Fruit fly (Drosophila melanogaster) whole organism, embryonic: ENCODE data around the gene BORCS5.
A peak's percentile ranks its signal among the peaks of the same experiment; 100 is the strongest.

Experiments
- Antp ChIP-seq: fragments of 200-800 bp; sonication (Bioruptor generic); optimal IDR thresholded peaks from 3 replicates; lab custom pipeline; 2016; ENCODE audit warnings: missing biosample characterization, missing genetic modification characterization
- Awh ChIP-seq: fragments of 200-800 bp; sonication (Bioruptor generic); IDR thresholded peaks from 2 replicates; pipeline ENCODE4, ENCODE4 v1.3.6; 2022; ENCODE audit warnings: missing biosample characterization, missing genetic modification characterization
- BEAF-32 ChIP-seq: fragments of 200-800 bp; sonication (Bioruptor generic); optimal IDR thresholded peaks from 3 replicates; lab custom pipeline; 2017; ENCODE audit warnings: missing biosample characterization, missing genetic modification characterization, mild to moderate bottlenecking, moderate library complexity, missing genetic modification reagents
- CG10267 ChIP-seq: fragments of 200-800 bp; sonication (Bioruptor generic); optimal IDR thresholded peaks from 2 replicates; lab custom pipeline; 2018; ENCODE audit warnings: missing biosample characterization, mild to moderate bottlenecking, missing genetic modification characterization, moderate library complexity
- CG12391 ChIP-seq: fragments of 200-800 bp; sonication (Bioruptor generic); optimal IDR thresholded peaks from 3 replicates; lab custom pipeline; 2018; ENCODE audit warnings: missing biosample characterization, mild to moderate bottlenecking, missing genetic modification characterization, moderate library complexity
- CG13424 ChIP-seq: fragments of 200-800 bp; sonication (Bioruptor generic); optimal IDR thresholded peaks from 2 replicates; lab custom pipeline; 2019; ENCODE audit warnings: missing biosample characterization, mild to moderate bottlenecking, missing genetic modification characterization, moderate library complexity
- CG13894 ChIP-seq: fragments of 200-800 bp; sonication (Bioruptor generic); optimal IDR thresholded peaks from 3 replicates; lab custom pipeline; 2018; ENCODE audit warnings: missing biosample characterization, mild to moderate bottlenecking, missing genetic modification characterization, moderate library complexity
- CG14860 ChIP-seq: fragments of 200-800 bp; sonication (Bioruptor generic); IDR thresholded peaks from 3 replicates; pipeline ENCODE4 v1.3.6; 2022; ENCODE audit warnings: missing biosample characterization, missing genetic modification characterization; ENCODE audit not compliant: partially characterized antibody
- CG17186 ChIP-seq: fragments of 200-800 bp; sonication (Bioruptor generic); optimal IDR thresholded peaks from 3 replicates; lab custom pipeline; 2017; ENCODE audit warnings: missing biosample characterization, missing genetic modification reagents, missing genetic modification characterization
- CG17359 ChIP-seq: fragments of 200-800 bp; sonication (Bioruptor generic); optimal IDR thresholded peaks from 3 replicates; lab custom pipeline; 2018; ENCODE audit warnings: missing biosample characterization, mild to moderate bottlenecking, missing genetic modification characterization, moderate library complexity
- CG1832 ChIP-seq: fragments of 200-800 bp; sonication (Bioruptor generic); optimal IDR thresholded peaks from 2 replicates; lab custom pipeline; 2017; ENCODE audit warnings: missing biosample characterization, mild to moderate bottlenecking, missing genetic modification characterization, inconsistent platforms
- CG2120 ChIP-seq: fragments of 200-800 bp; sonication (Bioruptor generic); optimal IDR thresholded peaks from 3 replicates; lab custom pipeline; 2016; ENCODE audit warnings: missing biosample characterization, missing genetic modification characterization
- CG2678 ChIP-seq: fragments of 200-800 bp; sonication (Bioruptor generic); optimal IDR thresholded peaks from 3 replicates; lab custom pipeline; 2019; ENCODE audit warnings: missing biosample characterization, mild to moderate bottlenecking, missing genetic modification characterization, moderate library complexity
- CG2712 ChIP-seq: fragments of 200-800 bp; optimal IDR thresholded peaks from 3 replicates; lab custom pipeline; 2019; ENCODE audit warnings: missing biosample characterization, mild to moderate bottlenecking, missing genetic modification characterization, moderate library complexity
- CG32532 ChIP-seq: fragments of 200-800 bp; sonication (Bioruptor generic); IDR thresholded peaks from 2 replicates; pipeline ENCODE4 v1.3.6; 2022; ENCODE audit warnings: missing biosample characterization, missing genetic modification characterization
- CG6654 ChIP-seq: fragments of 200-800 bp; sonication (Bioruptor generic); optimal IDR thresholded peaks from 2 replicates; lab custom pipeline; 2017; ENCODE audit warnings: missing biosample characterization, mild to moderate bottlenecking, missing genetic modification characterization
- CG7963 ChIP-seq: fragments of 200-800 bp; sonication (Bioruptor generic); IDR thresholded peaks from 3 replicates; pipeline ENCODE4 v1.3.6; 2022; ENCODE audit warnings: missing biosample characterization, missing genetic modification characterization; ENCODE audit not compliant: partially characterized antibody
- D19B ChIP-seq: fragments of 200-800 bp; sonication (Bioruptor generic); optimal IDR thresholded peaks from 2 replicates; lab custom pipeline; 2017; ENCODE audit warnings: missing biosample characterization, mild to moderate bottlenecking, missing genetic modification characterization
- Doc2 ChIP-seq: fragments of 200-800 bp; sonication (Bioruptor generic); IDR thresholded peaks from 2 replicates; pipeline ENCODE4 v1.3.6; 2022; ENCODE audit warnings: missing biosample characterization, missing genetic modification characterization
- Eip74EF ChIP-seq, 2 experiments: fragments of 200-800 bp in 1 of 2; fragments of >200 bp in 1 of 2; sonication (Bioruptor generic) in 1 of 2; optimal IDR thresholded peaks; 2 replicates each; lab custom pipeline; 2017 to 2019; ENCODE audit warnings: missing biosample characterization in 2 of 2, missing genetic modification characterization in 2 of 2, mild to moderate bottlenecking in 1 of 2, moderate library complexity in 1 of 2
- HmgD ChIP-seq: fragments of 200-800 bp; sonication (Bioruptor generic); optimal IDR thresholded peaks from 3 replicates; lab custom pipeline; 2016; ENCODE audit warnings: missing biosample characterization, missing genetic modification characterization
- MBD-R2 ChIP-seq: fragments of 200-800 bp; sonication (Bioruptor generic); IDR thresholded peaks from 2 replicates; pipeline ENCODE4 v1.3.6; 2022; ENCODE audit warnings: missing biosample characterization, missing genetic modification characterization
- MESR4 ChIP-seq: fragments of 200-800 bp; sonication (Bioruptor generic); optimal IDR thresholded peaks from 2 replicates; lab custom pipeline; 2018; ENCODE audit warnings: missing biosample characterization, mild to moderate bottlenecking, missing genetic modification characterization, moderate library complexity
- MTF-1 ChIP-seq: fragments of 200-800 bp; sonication (Bioruptor generic); optimal IDR thresholded peaks from 2 replicates; lab custom pipeline; 2018; ENCODE audit warnings: missing biosample characterization, mild to moderate bottlenecking, missing genetic modification characterization, borderline replicate concordance
- NFAT ChIP-seq: fragments of 200-800 bp; sonication (Bioruptor generic); IDR thresholded peaks from 2 replicates; pipeline ENCODE4 v1.3.6; 2022; ENCODE audit warnings: missing biosample characterization, missing genetic modification characterization
- Oaz ChIP-seq: fragments of 200-800 bp; sonication (Bioruptor generic); IDR thresholded peaks from 2 replicates; pipeline ENCODE4 v1.3.6; 2022; ENCODE audit warnings: missing biosample characterization, missing genetic modification characterization
- Oli ChIP-seq: fragments of 200-800 bp; sonication (Bioruptor generic); optimal IDR thresholded peaks from 2 replicates; lab custom pipeline; 2018; ENCODE audit warnings: missing biosample characterization, mild to moderate bottlenecking, missing genetic modification characterization, moderate library complexity
- Pdp1 ChIP-seq, 2 experiments: fragments of 200-800 bp; sonication (Bioruptor generic); optimal IDR thresholded peaks; 3 replicates each; lab custom pipeline; 2016; ENCODE audit warnings: missing biosample characterization in 2 of 2, missing genetic modification characterization in 2 of 2, mild to moderate bottlenecking in 1 of 2, moderate library complexity in 1 of 2
- Scr ChIP-seq: fragments of 200-800 bp; sonication (Bioruptor generic); IDR thresholded peaks from 2 replicates; pipeline ENCODE4 v1.3.6; 2022; ENCODE audit warnings: missing biosample characterization, missing genetic modification characterization; ENCODE audit not compliant: partially characterized antibody
- Taf1 ChIP-seq: fragments of 200-800 bp; sonication (Bioruptor generic); IDR thresholded peaks from 2 replicates; pipeline ENCODE4 v1.3.6; 2022; ENCODE audit warnings: missing biosample characterization, missing genetic modification characterization
- Xbp1 ChIP-seq: fragments of 200-800 bp; sonication (Bioruptor generic); optimal IDR thresholded peaks from 3 replicates; lab custom pipeline; 2016; ENCODE audit warnings: missing biosample characterization, mild to moderate bottlenecking, missing genetic modification characterization
- chinmo ChIP-seq: fragments of 200-800 bp; sonication (Bioruptor generic); IDR thresholded peaks from 4 replicates; pipeline ENCODE4 v1.3.6; 2022; ENCODE audit warnings: missing biosample characterization, missing genetic modification characterization; ENCODE audit not compliant: partially characterized antibody
- ci ChIP-seq: fragments of 200-800 bp; sonication (Bioruptor generic); IDR thresholded peaks from 3 replicates; pipeline ENCODE4 v1.3.6; 2022; ENCODE audit warnings: missing biosample characterization, missing genetic modification characterization
- corto ChIP-seq: fragments of 200-800 bp; sonication (Bioruptor generic); optimal IDR thresholded peaks from 2 replicates; lab custom pipeline; 2016; ENCODE audit warnings: missing biosample characterization, mild to moderate bottlenecking, missing genetic modification characterization, moderate library complexity
- hbn ChIP-seq: fragments of 200-800 bp; sonication (Bioruptor generic); IDR thresholded peaks from 2 replicates; pipeline ENCODE4 v1.3.6; 2022; ENCODE audit warnings: missing biosample characterization, missing genetic modification characterization; ENCODE audit not compliant: partially characterized antibody
- her ChIP-seq: fragments of 200-800 bp; sonication (Bioruptor generic); optimal IDR thresholded peaks from 2 replicates; lab custom pipeline; 2016; ENCODE audit warnings: missing biosample characterization, missing genetic modification characterization
- lbe ChIP-seq: fragments of 200-800 bp; sonication (Bioruptor generic); optimal IDR thresholded peaks from 2 replicates; lab custom pipeline; 2016; ENCODE audit warnings: missing biosample characterization, mild to moderate bottlenecking, missing genetic modification characterization
- nmo ChIP-seq: fragments of 200-800 bp; sonication (Bioruptor generic); optimal IDR thresholded peaks from 2 replicates; lab custom pipeline; 2018; ENCODE audit warnings: missing biosample characterization, mild to moderate bottlenecking, missing genetic modification characterization, moderate library complexity
- p53 ChIP-seq: fragments of 200-800 bp; sonication (Bioruptor generic); optimal IDR thresholded peaks from 2 replicates; lab custom pipeline; 2016; ENCODE audit warnings: missing biosample characterization, missing genetic modification characterization
- pb ChIP-seq: fragments of 200-800 bp; sonication (Bioruptor generic); optimal IDR thresholded peaks from 3 replicates; lab custom pipeline; 2016; ENCODE audit warnings: missing biosample characterization, missing genetic modification characterization
- repo ChIP-seq: fragments of 200-800 bp; sonication (Bioruptor generic); optimal IDR thresholded peaks from 2 replicates; lab custom pipeline; 2016; ENCODE audit warnings: missing biosample characterization, missing genetic modification characterization
- sna ChIP-seq: fragments of 200-800 bp; sonication (Bioruptor generic); IDR thresholded peaks from 2 replicates; pipeline ENCODE4 v1.3.6; 2022; ENCODE audit warnings: missing biosample characterization, missing genetic modification characterization; ENCODE audit not compliant: partially characterized antibody
- tap ChIP-seq: fragments of 200-800 bp; optimal IDR thresholded peaks from 3 replicates; lab custom pipeline; 2019; ENCODE audit warnings: missing biosample characterization, mild to moderate bottlenecking, missing genetic modification characterization, moderate library complexity
- twi ChIP-seq: fragments of 200-800 bp; optimal IDR thresholded peaks from 2 replicates; lab custom pipeline; 2019; ENCODE audit warnings: missing biosample characterization, mild to moderate bottlenecking, missing genetic modification characterization, moderate library complexity
- wek ChIP-seq: fragments of 200-800 bp; sonication (Bioruptor generic); optimal IDR thresholded peaks from 3 replicates; lab custom pipeline; 2018; ENCODE audit warnings: missing biosample characterization, mild to moderate bottlenecking, missing genetic modification characterization, moderate library complexity
- zen ChIP-seq: fragments of 200-800 bp; sonication (Bioruptor generic); optimal IDR thresholded peaks from 3 replicates; lab custom pipeline; 2018; ENCODE audit warnings: missing biosample characterization, mild to moderate bottlenecking, missing genetic modification characterization, moderate library complexity
- zen2 ChIP-seq: fragments of 200-800 bp; sonication (Bioruptor generic); IDR thresholded peaks from 3 replicates; pipeline ENCODE4 v1.3.6; 2022; ENCODE audit warnings: missing biosample characterization, missing genetic modification characterization; ENCODE audit not compliant: partially characterized antibody

Gene BORCS5

DNA sequence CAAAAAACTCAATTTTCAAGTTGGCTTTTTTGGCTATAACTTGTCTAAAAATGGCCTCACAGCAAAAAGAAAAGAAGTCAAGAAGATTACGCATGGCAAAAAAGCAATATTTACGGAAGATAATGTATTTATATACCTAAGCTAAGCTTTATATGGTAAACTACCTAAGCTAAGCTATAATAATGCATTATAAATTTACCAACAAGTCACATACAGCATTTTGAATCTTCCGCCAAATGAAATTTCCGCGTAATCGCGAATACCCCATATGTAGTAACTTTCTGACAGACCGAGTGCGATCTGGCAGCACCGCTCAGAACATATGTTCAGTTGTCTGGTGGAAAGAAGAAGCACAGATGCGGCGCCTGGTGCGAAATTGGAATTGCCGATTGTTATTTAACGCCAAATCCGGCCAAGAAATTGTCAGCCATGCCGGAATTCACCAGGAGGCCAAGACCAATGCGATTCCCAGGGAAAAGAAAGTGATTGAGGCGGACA, 19.2 kb upstream of the BORCS5 start, which contains the start of gene sicily (continued):
- TF ChIP-seq CG17186 (GFP tag; lab: Kevin White, UChicago) = peak; percentile 28
- TF ChIP-seq Eip74EF (GFP tag; optimal IDR thresholded peaks at IDR 0.05; lab: Kevin White, UChicago) = no peak
- 0 out of 2 replicates have a peak, but pooled peaks have one; percentile 30 for TF ChIP-seq Awh (GFP tag; lab: Robert Waterston, UW)
- no peak for TF ChIP-seq ci (GFP tag; lab: Robert Waterston, UW)
- TF ChIP-seq twi = peak; percentile 41
- peak; percentile 41 for TF ChIP-seq BEAF-32 (GFP tag; lab: Kevin White, UChicago)
- peak in 1 of 2 experiments; percentile 66 for TF ChIP-seq Pdp1 (GFP tag; optimal IDR thresholded peaks at IDR 0.05; lab: Kevin White, UChicago)
- TF ChIP-seq wek = peak; percentile 100
- TF ChIP-seq NFAT (GFP tag; lab: Robert Waterston, UW) = 0 out of 2 replicates have a peak, but pooled peaks have one; percentile 8
- 0 out of 2 replicates have a peak, but pooled peaks have one; percentile 18 for TF ChIP-seq hbn (GFP tag; lab: Robert Waterston, UW)
- TF ChIP-seq CG10267 = peak; percentile 33
- 0 out of 4 replicates have a peak, but pooled peaks have one; percentile 7 for TF ChIP-seq chinmo (GFP tag; lab: Robert Waterston, UW)
- TF ChIP-seq CG2678 = no peak
- TF ChIP-seq, all 482 proteins: peak for 49

DNA sequence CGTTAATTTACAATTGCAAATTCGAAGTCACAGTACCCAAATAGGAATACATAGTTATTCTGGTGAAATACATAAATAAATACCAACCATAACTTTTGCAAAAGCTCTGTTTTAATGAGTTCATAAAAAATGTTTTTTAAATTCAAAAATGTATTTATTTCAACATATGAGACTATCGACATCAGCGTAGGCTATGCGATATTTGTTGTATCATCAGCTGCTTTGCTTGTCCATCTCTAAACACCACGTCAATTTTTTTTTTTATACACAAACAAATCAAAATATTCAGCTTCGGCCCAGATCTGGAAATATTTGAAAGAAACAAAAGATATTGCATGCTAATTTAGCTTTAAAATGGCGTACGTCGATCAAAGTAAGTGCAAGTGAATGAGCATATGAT, 15.6 kb upstream of the BORCS5 start, which contains the start of gene CG1840:
Gene CG1840, plus strand, starts transcription at position 211 of the 400 bp plus-strand sequence.
- TF ChIP-seq CG6654 (GFP tag; lab: Kevin White, UChicago) = no peak
- TF ChIP-seq Antp (GFP tag; lab: Kevin White, UChicago) = no peak
- no peak for TF ChIP-seq HmgD (GFP tag; lab: Kevin White, UChicago)
- TF ChIP-seq corto (GFP tag; lab: Kevin White, UChicago) = no peak
- peak; percentile 37 for TF ChIP-seq CG2120 (GFP tag; lab: Kevin White, UChicago)
- TF ChIP-seq zen2 (GFP tag; lab: Robert Waterston, UW) = peak; percentile 67; the same call in 1 of the 3 replicates
- TF ChIP-seq zen = no peak
- TF ChIP-seq CG1832 (GFP tag; lab: Kevin White, UChicago) = no peak
- no peak for TF ChIP-seq wek
- TF ChIP-seq her (GFP tag; lab: Kevin White, UChicago) = no peak
- TF ChIP-seq CG7963 = peak; percentile 55; the same call in 2 of the 3 replicates
- TF ChIP-seq MTF-1 (GFP tag; lab: Kevin White, UChicago) = no peak
- peak; percentile 15 for TF ChIP-seq CG12391 (tag; lab: Kevin White, UChicago)
- TF ChIP-seq Oli = no peak
- peak; percentile 76 for TF ChIP-seq Xbp1 (GFP tag; lab: Kevin White, UChicago)
- peak; percentile 67 for TF ChIP-seq MESR4 (GFP tag; lab: Kevin White, UChicago)
- TF ChIP-seq lbe (GFP tag; lab: Kevin White, UChicago) = peak; percentile 4
- TF ChIP-seq pb (GFP tag; lab: Kevin White, UChicago) = no peak
- TF ChIP-seq Scr (GFP tag; lab: Robert Waterston, UW) = peak; percentile 81
- peak; percentile 51; the same call in 1 of the 2 replicates for TF ChIP-seq sna
- no peak for TF ChIP-seq Doc2 (GFP tag; lab: Robert Waterston, UW)
- peak; percentile 61 for TF ChIP-seq MBD-R2
- TF ChIP-seq D19B (GFP tag; lab: Kevin White, UChicago) = no peak
- no peak for TF ChIP-seq Oaz (GFP tag; lab: Robert Waterston, UW)
- TF ChIP-seq p53 = no peak
- TF ChIP-seq CG2712 (tag; lab: Kevin White, UChicago) = peak; percentile 13
- peak; percentile 55; the same call in 2 of the 3 replicates for TF ChIP-seq CG14860 (GFP tag; lab: Robert Waterston, UW)
- TF ChIP-seq CG13424 (tag; lab: Kevin White, UChicago) = peak; percentile 10
- peak; percentile 65 for TF ChIP-seq CG17359 (tag; lab: Kevin White, UChicago)
- no peak for TF ChIP-seq nmo
- TF ChIP-seq tap (tag; lab: Kevin White, UChicago) = no peak
- TF ChIP-seq CG32532 = peak; percentile 22; the same call in 1 of the 2 replicates
- peak; percentile 28 for TF ChIP-seq CG13894 (tag; lab: Kevin White, UChicago)
- TF ChIP-seq Taf1 (GFP tag; lab: Robert Waterston, UW) = no peak
- no peak for TF ChIP-seq repo (GFP tag; lab: Kevin White, UChicago)
